Worm (Caenorhabditis elegans): ENCODE measurements around the gene sax-2.

Gene sax-2

DNA sequence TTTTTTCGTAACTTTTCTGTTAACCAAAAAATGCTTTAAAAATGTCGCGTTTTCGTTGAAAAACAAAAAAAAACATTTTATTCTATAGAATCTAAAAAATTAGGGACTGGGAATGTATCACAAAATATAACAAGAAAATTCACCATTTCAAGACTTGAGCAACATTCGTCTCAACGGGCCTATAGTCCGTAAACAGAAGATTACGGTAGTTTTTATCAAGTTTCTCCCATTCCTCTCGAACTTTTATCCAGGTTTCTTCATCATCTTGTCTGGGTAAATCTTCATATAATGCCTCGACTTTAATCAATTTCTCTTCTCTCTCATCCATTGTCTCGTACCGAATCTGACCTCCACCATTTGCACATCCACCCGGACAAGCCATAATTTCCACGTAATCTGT lies 45.9 kb downstream of the sax-2 start:
- TF ChIP-seq ztf-29 (GFP tag; IDR thresholded peaks at IDR 0.05) (no peak), ztf-23 (GFP tag; IDR thresholded peaks at IDR 0.05) (no peak), flt-1 (GFP tag; IDR thresholded peaks at IDR 0.05) (no peak), klf-2 (GFP tag; conservative IDR thresholded peaks at IDR 0.05) (no peak), cog-1 (tag; optimal IDR thresholded peaks at IDR 0.05) (no peak), ref-1 (GFP tag; conservative IDR thresholded peaks at IDR 0.05) (no peak), tab-1 (GFP tag; IDR thresholded peaks at IDR 0.05) (no peak), med-1 (GFP tag; optimal IDR thresholded peaks at IDR 0.05; ENCODE audit: insufficient read depth) (no peak)

DNA sequence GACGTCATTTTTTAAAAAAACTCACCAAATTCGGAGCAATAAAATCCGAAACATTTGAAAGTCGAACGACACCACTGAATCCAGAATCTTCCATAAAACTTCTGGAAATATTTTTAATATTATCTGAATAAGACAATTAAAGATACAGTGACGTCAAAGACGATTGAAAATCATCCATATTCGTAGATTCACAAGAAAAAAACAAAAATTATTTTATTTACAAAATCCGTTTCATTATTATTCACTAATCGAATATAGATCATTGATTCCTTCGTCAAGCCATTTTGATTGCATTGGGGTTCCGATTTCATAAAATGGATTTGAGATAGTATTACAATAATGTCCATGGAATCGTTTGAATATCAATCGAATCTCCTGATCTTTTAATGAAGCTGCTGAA lies 49.2 kb downstream of the sax-2 start, which contains the start of gene oxy-4:
Gene oxy-4, minus strand, starts transcription at position 101 of the 400 bp plus-strand sequence.
- TF ChIP-seq T22C8.4 (GFP tag; IDR thresholded peaks at IDR 0.05) (no peak), klf-2 (GFP tag; conservative IDR thresholded peaks at IDR 0.05) (no peak), cog-1 (tag; optimal IDR thresholded peaks at IDR 0.05) (no peak), ztf-29 (GFP tag; IDR thresholded peaks at IDR 0.05) (no peak)

- TF ChIP-seq cog-1 (tag; optimal IDR thresholded peaks at IDR 0.05) (no peak), ztf-23 (GFP tag; IDR thresholded peaks at IDR 0.05) (no peak), ztf-29 (GFP tag; IDR thresholded peaks at IDR 0.05) (no peak), med-1 (GFP tag; optimal IDR thresholded peaks at IDR 0.05; ENCODE audit: insufficient read depth) (no peak), klf-2 (GFP tag; conservative IDR thresholded peaks at IDR 0.05) (no peak), tab-1 (GFP tag; IDR thresholded peaks at IDR 0.05) (no peak), ref-1 (GFP tag; conservative IDR thresholded peaks at IDR 0.05) (no peak), flt-1 (GFP tag; IDR thresholded peaks at IDR 0.05) (no peak), T22C8.4 (GFP tag; IDR thresholded peaks at IDR 0.05) (no peak)
Observed at ce11 chrIII:5159505-5159904, 50.0 kb downstream of the sax-2 start, which contains the start of gene T10F2.5. Gene T10F2.5 (minus strand): TSS chrIII:5159605.

ce11 chrIII:5160803-5161202 lies 51.3 kb downstream of the sax-2 start:
- TF ChIP-seq ztf-23 (GFP tag; IDR thresholded peaks at IDR 0.05) (no peak), med-1 (GFP tag; optimal IDR thresholded peaks at IDR 0.05; ENCODE audit: insufficient read depth) (no peak), klf-2 (GFP tag; conservative IDR thresholded peaks at IDR 0.05) (no peak), cog-1 (tag; optimal IDR thresholded peaks at IDR 0.05) (no peak), tab-1 (GFP tag; IDR thresholded peaks at IDR 0.05) (no peak), flt-1 (GFP tag; IDR thresholded peaks at IDR 0.05) (no peak), T22C8.4 (GFP tag; IDR thresholded peaks at IDR 0.05) (no peak), ref-1 (GFP tag; conservative IDR thresholded peaks at IDR 0.05) (no peak)

DNA sequence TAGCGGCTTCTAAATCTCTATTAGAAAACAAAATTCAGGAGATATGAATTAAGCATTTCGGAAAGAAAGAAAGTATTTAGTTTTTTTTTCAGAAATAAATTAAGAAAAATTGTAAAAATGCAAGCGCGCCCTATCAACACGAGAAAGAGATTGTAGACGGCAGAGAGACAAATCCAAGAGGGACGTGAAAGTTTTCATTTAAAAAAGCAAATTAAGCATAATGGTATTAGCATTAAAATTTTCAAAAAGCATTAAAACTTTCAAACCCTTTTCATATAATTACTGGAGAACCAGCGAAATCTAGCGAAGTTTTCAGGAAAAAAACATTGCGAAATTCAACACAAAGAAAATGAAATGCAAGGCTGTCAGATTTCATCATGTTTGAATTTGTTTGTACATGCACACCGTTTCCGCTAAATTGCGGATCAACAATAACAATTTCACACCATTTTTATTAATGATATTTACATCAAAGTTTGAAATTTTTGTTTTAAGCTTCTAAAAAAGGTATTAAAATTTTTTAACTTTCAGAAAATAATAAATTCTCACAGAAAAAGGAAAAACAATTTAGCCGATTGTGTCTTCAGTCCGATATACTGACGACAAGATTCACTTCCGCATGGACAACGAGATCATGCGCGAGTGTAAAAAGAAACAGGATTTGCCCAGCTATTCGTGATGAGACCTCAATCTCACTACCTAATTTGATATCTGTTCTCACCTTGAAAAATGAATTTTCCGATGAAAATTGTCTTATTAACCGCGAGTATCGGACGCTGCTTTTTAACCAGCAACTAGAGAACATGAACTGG lies 53.5 kb downstream of the sax-2 start, which contains the start of gene gars-1:
Gene gars-1, minus strand, starts transcription at position 808 of the 812 bp plus-strand sequence.
- no peak for TF ChIP-seq klf-2 (GFP tag; conservative IDR thresholded peaks at IDR 0.05)
- TF ChIP-seq ztf-23 (GFP tag; IDR thresholded peaks at IDR 0.05) = no peak
- TF ChIP-seq tab-1 (GFP tag; IDR thresholded peaks at IDR 0.05) = no peak
- no peak for TF ChIP-seq ztf-29 (GFP tag; IDR thresholded peaks at IDR 0.05)
- no peak for TF ChIP-seq T22C8.4 (GFP tag; IDR thresholded peaks at IDR 0.05)
- TF ChIP-seq ref-1 (GFP tag; conservative IDR thresholded peaks at IDR 0.05) = no peak
- no peak for TF ChIP-seq med-1 (GFP tag; optimal IDR thresholded peaks at IDR 0.05; ENCODE audit: insufficient read depth)
- no peak for TF ChIP-seq flt-1 (GFP tag; IDR thresholded peaks at IDR 0.05)

ce11 chrIII:5165211-5165610 lies 55.7 kb downstream of the sax-2 start, which contains the start of gene T10F2.2:
Gene T10F2.2 (minus strand): TSS chrIII:5165311.
- TF ChIP-seq ztf-23 (GFP tag; IDR thresholded peaks at IDR 0.05) (no peak), klf-2 (GFP tag; conservative IDR thresholded peaks at IDR 0.05) (no peak), T22C8.4 (GFP tag; IDR thresholded peaks at IDR 0.05) (no peak), cog-1 (tag; optimal IDR thresholded peaks at IDR 0.05) (no peak), tab-1 (GFP tag; IDR thresholded peaks at IDR 0.05) (no peak), ref-1 (GFP tag; conservative IDR thresholded peaks at IDR 0.05) (no peak), flt-1 (GFP tag; IDR thresholded peaks at IDR 0.05) (no peak), ztf-29 (GFP tag; IDR thresholded peaks at IDR 0.05) (no peak), med-1 (GFP tag; optimal IDR thresholded peaks at IDR 0.05; ENCODE audit: insufficient read depth) (no peak)

- TF ChIP-seq cog-1 (tag; optimal IDR thresholded peaks at IDR 0.05) (no peak), flt-1 (GFP tag; IDR thresholded peaks at IDR 0.05) (no peak), ztf-23 (GFP tag; IDR thresholded peaks at IDR 0.05) (no peak), T22C8.4 (GFP tag; IDR thresholded peaks at IDR 0.05) (no peak), klf-2 (GFP tag; conservative IDR thresholded peaks at IDR 0.05) (no peak), tab-1 (GFP tag; IDR thresholded peaks at IDR 0.05) (no peak), ref-1 (GFP tag; conservative IDR thresholded peaks at IDR 0.05) (no peak), ztf-29 (GFP tag; IDR thresholded peaks at IDR 0.05) (no peak), med-1 (GFP tag; optimal IDR thresholded peaks at IDR 0.05; ENCODE audit: insufficient read depth) (no peak)
Observed at ce11 chrIII:5165745-5166144, 56.2 kb downstream of the sax-2 start.

DNA sequence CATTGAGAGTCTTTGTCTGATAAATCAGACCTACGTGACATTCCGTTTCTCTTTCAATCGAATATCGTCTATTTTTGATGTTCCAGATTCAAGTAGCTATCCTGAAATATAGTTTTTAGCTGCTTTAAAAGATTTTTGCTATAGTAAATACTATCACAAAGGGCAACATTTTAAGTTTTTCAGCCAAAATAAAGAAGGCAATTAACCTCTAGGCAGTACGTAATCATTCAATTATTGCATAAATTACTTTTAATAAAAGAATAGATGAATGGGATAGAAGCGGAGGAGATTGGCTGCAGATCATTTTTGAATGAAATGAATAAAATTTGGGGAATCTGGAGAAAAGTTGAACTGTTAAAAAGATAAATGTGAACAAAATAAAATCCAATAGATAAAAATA lies 60.2 kb downstream of the sax-2 start, which contains the start of gene ulp-1:
Gene ulp-1, minus strand, starts transcription at position 101 of the 400 bp plus-strand sequence.
- TF ChIP-seq klf-2 (GFP tag; conservative IDR thresholded peaks at IDR 0.05) = no peak
- TF ChIP-seq ztf-29 (GFP tag; IDR thresholded peaks at IDR 0.05) = no peak
- TF ChIP-seq flt-1 (GFP tag; IDR thresholded peaks at IDR 0.05) = no peak
- no peak for TF ChIP-seq tab-1 (GFP tag; IDR thresholded peaks at IDR 0.05)

DNA sequence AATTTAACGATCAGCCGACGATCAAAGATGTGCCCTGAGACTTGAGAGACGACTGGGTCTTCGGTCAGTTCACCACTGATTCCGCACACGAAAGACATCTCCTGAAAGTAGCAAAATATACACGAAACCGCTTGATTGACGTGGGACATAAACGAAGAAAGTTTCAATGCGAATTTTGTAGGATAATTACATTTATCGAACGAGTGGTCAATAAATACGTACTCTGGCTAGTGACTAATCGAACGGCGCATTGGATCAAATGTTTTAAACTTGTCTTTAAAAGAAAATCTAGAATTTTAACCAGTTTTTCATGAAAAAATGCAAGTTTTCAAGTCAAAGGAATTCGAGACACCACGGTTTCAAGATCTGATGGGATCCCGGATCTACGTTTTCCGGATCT lies 62.4 kb downstream of the sax-2 start, which contains the start of gene prp-19:
Gene prp-19, minus strand, starts transcription at position 101 of the 400 bp plus-strand sequence.
- no peak for TF ChIP-seq tab-1 (GFP tag; IDR thresholded peaks at IDR 0.05)

DNA sequence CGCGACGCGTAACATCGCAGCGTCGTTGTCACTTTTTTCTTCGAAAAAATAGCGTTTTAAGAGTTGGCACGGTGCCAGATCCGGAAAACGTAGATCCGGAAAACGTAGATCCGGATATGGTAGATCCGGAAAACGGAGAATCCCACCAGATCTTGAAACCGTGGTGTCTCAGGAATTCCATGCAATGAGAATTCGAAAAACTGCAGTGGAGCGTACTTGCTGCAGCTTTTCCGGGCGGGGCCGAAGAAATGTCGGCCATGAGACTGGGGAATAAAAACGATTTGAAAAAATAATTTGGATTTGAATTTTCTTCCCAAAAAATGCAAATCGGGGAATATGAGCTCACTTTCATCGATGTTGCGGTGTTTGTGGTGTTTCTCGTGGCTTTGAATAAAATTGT lies 63.0 kb downstream of the sax-2 start, which contains the start of gene K10D2.5:
Gene K10D2.5, plus strand, starts transcription at position 251 of the 400 bp plus-strand sequence.
- TF ChIP-seq flt-1 (GFP tag; IDR thresholded peaks at IDR 0.05) (peak; percentile 93), med-1 (GFP tag; optimal IDR thresholded peaks at IDR 0.05; ENCODE audit: insufficient read depth) (no peak), T22C8.4 (GFP tag; IDR thresholded peaks at IDR 0.05) (peak; percentile 68; the same call in 1 of the 2 replicates), klf-2 (GFP tag; conservative IDR thresholded peaks at IDR 0.05) (peak; percentile 86), ztf-23 (GFP tag; IDR thresholded peaks at IDR 0.05) (peak; percentile 91), ref-1 (GFP tag; conservative IDR thresholded peaks at IDR 0.05) (peak; percentile 54), cog-1 (tag; optimal IDR thresholded peaks at IDR 0.05) (peak; percentile 68), tab-1 (GFP tag; IDR thresholded peaks at IDR 0.05) (peak; percentile 74; the same call in 1 of the 2 replicates), ztf-29 (GFP tag; IDR thresholded peaks at IDR 0.05) (peak; percentile 76)
